Fruit fly (Drosophila melanogaster) whole organism, adult: Measurements from ENCODE around the gene rdx.

Experiments used
- CG14711 ChIP-seq: fragments of 200-800 bp; sonication (Bioruptor generic); optimal IDR thresholded peaks from 2 replicates; lab custom pipeline; 2018; ENCODE audit warnings: missing biosample characterization, mild to moderate bottlenecking, missing genetic modification characterization, moderate library complexity
- CG33017 ChIP-seq: fragments of 200-800 bp; sonication (Bioruptor generic); optimal IDR thresholded peaks from 2 replicates; lab custom pipeline; 2018; ENCODE audit warnings: missing biosample characterization, mild to moderate bottlenecking, missing genetic modification characterization, moderate library complexity
- CG7045 ChIP-seq: fragments of 200-800 bp; sonication (Bioruptor generic); optimal IDR thresholded peaks from 2 replicates; lab custom pipeline; 2017; ENCODE audit warnings: missing biosample characterization, mild to moderate bottlenecking, missing genetic modification characterization
- Clk ChIP-seq: fragments of 200-800 bp; sonication (Bioruptor generic); optimal IDR thresholded peaks from 2 replicates; lab custom pipeline; 2017; ENCODE audit warnings: missing biosample characterization, missing genetic modification characterization
- cic ChIP-seq: fragments of 200-800 bp; sonication (Bioruptor generic); optimal IDR thresholded peaks from 2 replicates; lab custom pipeline; 2017; ENCODE audit warnings: missing biosample characterization, mild to moderate bottlenecking, missing genetic modification characterization, moderate library complexity
- toe ChIP-seq: fragments of 200-800 bp; sonication (Bioruptor generic); optimal IDR thresholded peaks from 2 replicates; lab custom pipeline; 2016; ENCODE audit warnings: missing biosample characterization, missing genetic modification characterization

DNA sequence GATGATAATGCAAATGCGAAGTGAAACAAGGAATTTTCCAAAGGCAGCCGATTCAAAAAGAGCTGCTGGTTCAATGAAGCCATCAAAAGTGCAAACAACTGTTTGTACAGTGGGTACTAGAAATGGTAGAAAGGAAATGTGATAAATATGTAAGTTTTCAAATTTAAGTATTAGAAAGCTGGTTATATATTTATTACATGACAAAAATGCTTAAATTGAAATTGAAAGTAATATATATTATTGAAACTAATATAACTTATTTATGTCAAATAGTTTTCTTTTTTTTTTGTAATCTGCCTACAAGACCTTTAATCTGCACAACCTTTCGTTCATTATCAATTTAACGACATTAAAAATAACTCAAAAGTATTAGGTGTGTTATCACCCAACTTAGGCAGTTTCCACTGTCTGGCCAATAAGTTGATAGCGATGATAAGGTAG lies 16.9 kb upstream of the rdx start:
- peak; percentile 28 for TF ChIP-seq CG7045 (GFP tag; lab: Kevin White, UChicago)
- TF ChIP-seq CG14711 (tag; lab: Kevin White, UChicago): peak; percentile 48
- TF ChIP-seq cic (GFP tag; lab: Kevin White, UChicago): peak; percentile 49
- TF ChIP-seq Clk: no peak
- peak; percentile 68 for TF ChIP-seq CG33017 (tag; lab: Kevin White, UChicago)
- no peak for TF ChIP-seq toe (GFP tag; lab: Kevin White, UChicago)
